Worm (Caenorhabditis elegans): ENCODE measurements around the gene C15B12.4.

- TF ChIP-seq T22C8.4 (GFP tag; IDR thresholded peaks at IDR 0.05) = no peak
- TF ChIP-seq flt-1 (GFP tag; IDR thresholded peaks at IDR 0.05) = no peak
These were observed 36.0 kb downstream of the C15B12.4 start, which contains the start of gene K10C2.8 for ce11 chrX:6437545-6437944.
